Fruit fly (Drosophila melanogaster) whole organism, embryonic: ENCODE results near the gene cd.

Experiments used
- Ada2b ChIP-seq: fragments of 200-800 bp; sonication (Bioruptor generic); IDR thresholded peaks from 2 replicates; pipeline ENCODE4 v1.3.6; 2022; ENCODE audit warnings: missing biosample characterization, missing genetic modification characterization
- Atf-2 ChIP-seq: fragments of 200-800 bp; sonication (Bioruptor generic); optimal IDR thresholded peaks from 2 replicates; lab custom pipeline; 2016; ENCODE audit warnings: missing biosample characterization, missing genetic modification characterization
- Bgb ChIP-seq: fragments of 200-800 bp; sonication (Bioruptor generic); IDR thresholded peaks from 2 replicates; pipeline ENCODE4 v1.3.6; 2022; ENCODE audit warnings: missing biosample characterization, missing genetic modification characterization; ENCODE audit not compliant: partially characterized antibody
- CG10321 ChIP-seq: fragments of 200-800 bp; sonication (Bioruptor generic); IDR thresholded peaks from 2 replicates; pipeline ENCODE4 v1.3.6; 2022; ENCODE audit warnings: missing biosample characterization, missing genetic modification characterization
- CG11456 ChIP-seq: fragments of 200-800 bp; sonication (Bioruptor generic); IDR thresholded peaks from 3 replicates; pipeline ENCODE4 v1.3.6; 2022; ENCODE audit warnings: missing biosample characterization, missing genetic modification characterization
- CG11560 ChIP-seq: fragments of 200-800 bp; sonication (Bioruptor generic); IDR thresholded peaks from 3 replicates; pipeline ENCODE4 v1.3.6; 2022; ENCODE audit warnings: missing biosample characterization, missing genetic modification characterization
- CG12744 ChIP-seq: fragments of 200-800 bp; sonication (Bioruptor generic); optimal IDR thresholded peaks from 2 replicates; lab custom pipeline; 2016; ENCODE audit warnings: missing biosample characterization, missing genetic modification characterization
- CG15011 ChIP-seq: fragments of 200-800 bp; sonication (Bioruptor generic); optimal IDR thresholded peaks from 3 replicates; lab custom pipeline; 2018; ENCODE audit warnings: missing biosample characterization, mild to moderate bottlenecking, missing genetic modification characterization
- CG2116 ChIP-seq: fragments of 200-800 bp; sonication (Bioruptor generic); optimal IDR thresholded peaks from 3 replicates; lab custom pipeline; 2018; ENCODE audit warnings: missing biosample characterization, mild to moderate bottlenecking, missing genetic modification characterization
- CG2678 ChIP-seq: fragments of 200-800 bp; sonication (Bioruptor generic); optimal IDR thresholded peaks from 3 replicates; lab custom pipeline; 2019; ENCODE audit warnings: missing biosample characterization, mild to moderate bottlenecking, missing genetic modification characterization, moderate library complexity
- CG2712 ChIP-seq: fragments of 200-800 bp; optimal IDR thresholded peaks from 3 replicates; lab custom pipeline; 2019; ENCODE audit warnings: missing biosample characterization, mild to moderate bottlenecking, missing genetic modification characterization, moderate library complexity
- CG3281 ChIP-seq: fragments of 200-800 bp; sonication (Bioruptor generic); optimal IDR thresholded peaks from 3 replicates; lab custom pipeline; 2017; ENCODE audit warnings: missing biosample characterization, mild to moderate bottlenecking, missing genetic modification characterization
- CG3995 ChIP-seq: fragments of 200-800 bp; sonication (Bioruptor generic); optimal IDR thresholded peaks from 3 replicates; lab custom pipeline; 2016; ENCODE audit warnings: missing biosample characterization, missing genetic modification characterization
- CG42726 ChIP-seq: fragments of 200-800 bp; sonication (Bioruptor generic); IDR thresholded peaks from 2 replicates; pipeline ENCODE4 v1.3.6; 2022; ENCODE audit warnings: missing biosample characterization, missing genetic modification characterization; ENCODE audit not compliant: partially characterized antibody
- CG4424 ChIP-seq: fragments of 200-800 bp; sonication (Bioruptor generic); optimal IDR thresholded peaks from 3 replicates; lab custom pipeline; 2016; ENCODE audit warnings: missing biosample characterization, missing genetic modification characterization
- CG4707 ChIP-seq: fragments of 200-800 bp; sonication (Bioruptor generic); optimal IDR thresholded peaks from 2 replicates; lab custom pipeline; 2018; ENCODE audit warnings: missing biosample characterization, mild to moderate bottlenecking, missing genetic modification characterization, moderate library complexity
- CG4820 ChIP-seq: fragments of 200-800 bp; sonication (Bioruptor generic); optimal IDR thresholded peaks from 3 replicates; lab custom pipeline; 2016; ENCODE audit warnings: missing biosample characterization, missing genetic modification characterization
- CG5245 ChIP-seq: fragments of 200-800 bp; sonication (Bioruptor generic); optimal IDR thresholded peaks from 3 replicates; lab custom pipeline; 2016; ENCODE audit warnings: missing biosample characterization, missing genetic modification characterization
- CG6791 ChIP-seq: fragments of 200-800 bp; sonication (Bioruptor generic); IDR thresholded peaks from 3 replicates; pipeline ENCODE4 v1.3.6; 2022; ENCODE audit warnings: missing biosample characterization, missing genetic modification characterization; ENCODE audit not compliant: partially characterized antibody
- CG7271 ChIP-seq: fragments of 200-800 bp; sonication (Bioruptor generic); optimal IDR thresholded peaks from 2 replicates; lab custom pipeline; 2018; ENCODE audit warnings: missing biosample characterization, mild to moderate bottlenecking, missing genetic modification characterization, moderate library complexity
- CG7357 ChIP-seq: fragments of 200-800 bp; sonication (Bioruptor generic); IDR thresholded peaks from 3 replicates; pipeline ENCODE4 v1.3.6; 2022; ENCODE audit warnings: missing biosample characterization, missing genetic modification characterization
- CG7839 ChIP-seq: fragments of 200-800 bp; sonication (Bioruptor generic); optimal IDR thresholded peaks from 3 replicates; lab custom pipeline; 2018; ENCODE audit warnings: missing biosample characterization, mild to moderate bottlenecking, missing genetic modification characterization, moderate library complexity
- CG7963 ChIP-seq: fragments of 200-800 bp; sonication (Bioruptor generic); IDR thresholded peaks from 3 replicates; pipeline ENCODE4 v1.3.6; 2022; ENCODE audit warnings: missing biosample characterization, missing genetic modification characterization; ENCODE audit not compliant: partially characterized antibody
- CG8089 ChIP-seq: fragments of 200-800 bp; sonication (Bioruptor generic); optimal IDR thresholded peaks from 3 replicates; lab custom pipeline; 2016; ENCODE audit warnings: missing biosample characterization, missing genetic modification characterization
- CG8478 ChIP-seq: fragments of >200 bp; optimal IDR thresholded peaks from 2 replicates; lab custom pipeline; 2018
- CG8924 ChIP-seq: fragments of 200-800 bp; optimal IDR thresholded peaks from 3 replicates; lab custom pipeline; 2019; ENCODE audit warnings: missing biosample characterization, mild to moderate bottlenecking, missing genetic modification characterization, moderate library complexity
- CG9437 ChIP-seq: fragments of 200-800 bp; sonication (Bioruptor generic); optimal IDR thresholded peaks from 2 replicates; lab custom pipeline; 2018; ENCODE audit warnings: missing biosample characterization, mild to moderate bottlenecking, missing genetic modification characterization
- CG9609 ChIP-seq: fragments of 200-800 bp; sonication (Bioruptor generic); optimal IDR thresholded peaks from 3 replicates; lab custom pipeline; 2016; ENCODE audit warnings: missing biosample characterization, missing genetic modification characterization
- CG9727 ChIP-seq: fragments of 200-800 bp; sonication (Bioruptor generic); optimal IDR thresholded peaks from 3 replicates; lab custom pipeline; 2017; ENCODE audit warnings: missing biosample characterization, mild to moderate bottlenecking, missing genetic modification characterization
- Hmr ChIP-seq: fragments of 200-800 bp; sonication (Bioruptor generic); optimal IDR thresholded peaks from 3 replicates; lab custom pipeline; 2017; ENCODE audit warnings: mild to moderate bottlenecking, missing biosample characterization, missing genetic modification reagents, missing genetic modification characterization
- Hr3 ChIP-seq: fragments of 200-800 bp; sonication (Bioruptor generic); optimal IDR thresholded peaks from 3 replicates; lab custom pipeline; 2016; ENCODE audit warnings: missing biosample characterization, missing genetic modification characterization
- Myb ChIP-seq: fragments of 200-800 bp; sonication (Bioruptor generic); optimal IDR thresholded peaks from 2 replicates; lab custom pipeline; 2016; ENCODE audit warnings: missing biosample characterization, missing genetic modification characterization
- Sox102F ChIP-seq: fragments of 200-800 bp; sonication (Bioruptor generic); optimal IDR thresholded peaks from 2 replicates; lab custom pipeline; 2018; ENCODE audit warnings: missing biosample characterization, mild to moderate bottlenecking, missing genetic modification characterization, moderate library complexity
- Ssrp ChIP-seq: fragments of 200-800 bp; sonication (Bioruptor generic); optimal IDR thresholded peaks from 2 replicates; lab custom pipeline; 2018; ENCODE audit warnings: missing biosample characterization, mild to moderate bottlenecking, missing genetic modification characterization, moderate library complexity
- TFAM ChIP-seq: fragments of 200-800 bp; sonication (Bioruptor generic); optimal IDR thresholded peaks from 2 replicates; lab custom pipeline; 2017; ENCODE audit warnings: missing biosample characterization, missing genetic modification characterization, inconsistent platforms
- Taf1 ChIP-seq: fragments of 200-800 bp; sonication (Bioruptor generic); IDR thresholded peaks from 2 replicates; pipeline ENCODE4 v1.3.6; 2022; ENCODE audit warnings: missing biosample characterization, missing genetic modification characterization
- al ChIP-seq: fragments of 200-800 bp; sonication (Bioruptor generic); IDR thresholded peaks from 2 replicates; pipeline ENCODE4 v1.3.6; 2022; ENCODE audit warnings: missing biosample characterization, missing genetic modification characterization
- ase ChIP-seq: fragments of 200-800 bp; sonication (Bioruptor generic); IDR thresholded peaks from 3 replicates; pipeline ENCODE4 v1.3.6; 2022; ENCODE audit warnings: missing biosample characterization, missing genetic modification characterization
- bbx ChIP-seq: fragments of 200-800 bp; sonication (Bioruptor generic); IDR thresholded peaks from 2 replicates; pipeline ENCODE4 v1.3.6; 2022; ENCODE audit warnings: missing biosample characterization, missing genetic modification characterization; ENCODE audit not compliant: partially characterized antibody
- chn ChIP-seq: fragments of 200-800 bp; sonication (Bioruptor generic); optimal IDR thresholded peaks from 2 replicates; lab custom pipeline; 2016; ENCODE audit warnings: missing biosample characterization, missing genetic modification characterization
- crol ChIP-seq: fragments of 200-800 bp; sonication (Bioruptor generic); IDR thresholded peaks from 2 replicates; pipeline ENCODE4 v1.3.6; 2022; ENCODE audit warnings: missing biosample characterization, missing genetic modification characterization
- her ChIP-seq: fragments of 200-800 bp; sonication (Bioruptor generic); optimal IDR thresholded peaks from 2 replicates; lab custom pipeline; 2016; ENCODE audit warnings: missing biosample characterization, missing genetic modification characterization
- lbe ChIP-seq: fragments of 200-800 bp; sonication (Bioruptor generic); optimal IDR thresholded peaks from 2 replicates; lab custom pipeline; 2016; ENCODE audit warnings: missing biosample characterization, mild to moderate bottlenecking, missing genetic modification characterization
- lola ChIP-seq, 3 experiments: fragments of >200 bp in 2 of 3; fragments of 200-800 bp in 1 of 3; sonication (Bioruptor generic) in 1 of 3; optimal IDR thresholded peaks; 2 replicates each; lab custom pipeline; 2017 to 2019; ENCODE audit warnings: missing biosample characterization in 3 of 3, missing genetic modification characterization in 3 of 3, mild to moderate bottlenecking in 1 of 3, moderate library complexity in 1 of 3
- sd ChIP-seq: fragments of 200-800 bp; sonication (Bioruptor generic); optimal IDR thresholded peaks from 3 replicates; lab custom pipeline; 2018; ENCODE audit warnings: missing biosample characterization, mild to moderate bottlenecking, missing genetic modification characterization, moderate library complexity
- shn ChIP-seq: fragments of 200-800 bp; sonication (Bioruptor generic); optimal IDR thresholded peaks from 3 replicates; lab custom pipeline; 2016; ENCODE audit warnings: missing biosample characterization, missing genetic modification characterization
- sisA ChIP-seq: fragments of 200-800 bp; sonication (Bioruptor generic); IDR thresholded peaks from 2 replicates; pipeline ENCODE4 v1.3.6; 2022; ENCODE audit warnings: missing biosample characterization, missing genetic modification characterization
- tup ChIP-seq: fragments of 200-800 bp; sonication (Bioruptor generic); optimal IDR thresholded peaks from 2 replicates; lab custom pipeline; 2016; ENCODE audit warnings: missing biosample characterization, mild to moderate bottlenecking, missing genetic modification characterization, moderate library complexity
- tx ChIP-seq: fragments of 200-800 bp; sonication (Bioruptor generic); optimal IDR thresholded peaks from 2 replicates; lab custom pipeline; 2016; ENCODE audit warnings: missing biosample characterization, missing genetic modification characterization
- zfh1 ChIP-seq: fragments of 200-800 bp; sonication (Bioruptor generic); IDR thresholded peaks from 3 replicates; pipeline ENCODE4 v1.3.6; 2022; ENCODE audit warnings: missing biosample characterization, missing genetic modification characterization

cd gene

DNA sequence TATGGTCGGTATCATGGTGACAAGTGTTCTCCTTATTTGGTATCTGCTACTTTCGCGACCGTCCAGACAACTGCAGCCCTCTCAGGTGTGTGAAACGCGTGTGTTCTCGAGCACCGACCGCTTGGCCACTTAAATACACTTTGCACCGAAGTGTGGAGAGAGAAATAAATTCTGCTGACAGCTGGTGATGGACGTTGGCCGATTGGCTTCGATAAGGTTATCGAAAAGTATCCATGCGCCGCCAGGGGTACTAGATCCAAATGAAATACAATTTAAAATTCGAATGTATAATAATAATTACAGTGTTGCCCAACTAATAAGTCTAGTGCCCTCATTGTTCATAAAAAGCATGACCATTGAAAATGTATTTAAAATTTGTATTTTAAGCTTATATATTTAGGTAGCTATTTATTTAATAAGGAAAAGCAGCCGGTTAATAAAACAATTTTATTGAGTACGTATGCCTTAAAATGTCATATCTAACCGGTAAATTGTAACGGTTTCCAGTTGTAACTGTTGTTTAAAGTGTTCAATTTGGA, 8.4 kb upstream of the cd start, which contains the start of the genes Gclm and CG17625 (continued):
- TF ChIP-seq al (GFP tag; lab: Robert Waterston, UW) (peak; percentile 50), CG9727 (GFP tag; lab: Kevin White, UChicago) (peak; percentile 41), CG4707 (no peak), Ssrp (tag; lab: Kevin White, UChicago) (peak; percentile 39), TFAM (GFP tag; lab: Kevin White, UChicago) (no peak), Atf-2 (GFP tag; lab: Kevin White, UChicago) (no peak), Taf1 (GFP tag; lab: Robert Waterston, UW) (no peak), CG8924 (tag; lab: Kevin White, UChicago) (peak; percentile 67), CG2116 (GFP tag; lab: Kevin White, UChicago) (peak; percentile 70), CG3281 (GFP tag; lab: Kevin White, UChicago) (peak; percentile 51), tx (GFP tag; lab: Kevin White, UChicago) (no peak), CG8478 (no peak), CG7839 (peak; percentile 53), chn (peak; percentile 46), CG15011 (no peak), CG2712 (tag; lab: Kevin White, UChicago) (peak; percentile 68), CG4424 (GFP tag; lab: Kevin White, UChicago) (peak; percentile 41), CG4820 (GFP tag; lab: Kevin White, UChicago) (no peak), CG6791 (peak; percentile 76), CG3995 (GFP tag; lab: Kevin White, UChicago) (peak; percentile 50), sd (tag; lab: Kevin White, UChicago) (peak; percentile 45), CG7963 (GFP tag; lab: Robert Waterston, UW) (peak; percentile 62), CG12744 (GFP tag; lab: Kevin White, UChicago) (peak; percentile 27), CG5245 (no peak), Hr3 (GFP tag; lab: Kevin White, UChicago) (peak; percentile 52), shn (GFP tag; lab: Kevin White, UChicago) (peak; percentile 11), zfh1 (GFP tag; lab: Robert Waterston, UW) (peak; percentile 38; the same call in 1 of the 3 replicates), tup (GFP tag; lab: Kevin White, UChicago) (no peak), CG11456 (GFP tag; lab: Robert Waterston, UW) (peak; percentile 74), Ada2b (GFP tag; lab: Robert Waterston, UW) (peak; percentile 43), crol (GFP tag; lab: Robert Waterston, UW) (0 out of 2 replicates have a peak, but pooled peaks have one; percentile 11), CG8089 (no peak), sisA (GFP tag; lab: Robert Waterston, UW) (peak; percentile 22; the same call in 1 of the 2 replicates), Hmr (peak; percentile 73), Sox102F (GFP tag; lab: Kevin White, UChicago) (peak; percentile 44), CG9437 (GFP tag; lab: Kevin White, UChicago) (peak; percentile 23), lbe (GFP tag; lab: Kevin White, UChicago) (peak; percentile 24), CG7271 (tag; lab: Kevin White, UChicago) (no peak), lola (GFP tag; optimal IDR thresholded peaks at IDR 0.05; lab: Kevin White, UChicago) (peak in 1 of 3 experiments; percentile 46), CG9609 (GFP tag; lab: Kevin White, UChicago) (peak; percentile 8), Myb (GFP tag; lab: Kevin White, UChicago) (peak; percentile 89), her (peak; percentile 33), CG10321 (GFP tag; lab: Robert Waterston, UW) (0 out of 2 replicates have a peak, but pooled peaks have one; percentile 44), CG2678 (tag; lab: Kevin White, UChicago) (peak; percentile 53), CG11560 (tag; lab: Robert Waterston, UW) (0 out of 3 replicates have a peak, but pooled peaks have one; percentile 36), ase (GFP tag; lab: Robert Waterston, UW) (peak; percentile 33; the same call in 1 of the 3 replicates), bbx (GFP tag; lab: Robert Waterston, UW) (peak; percentile 84), CG7357 (GFP tag; lab: Robert Waterston, UW) (no peak), CG42726 (GFP tag; lab: Robert Waterston, UW) (peak; percentile 43; the same call in 1 of the 2 replicates), Bgb (GFP tag; lab: Robert Waterston, UW) (peak; percentile 83)
